Worm (Caenorhabditis elegans) whole organism, L1 larva: ENCODE measurements around the gene srsx-28.
A peak's percentile ranks its signal among the peaks of the same experiment; 100 is the strongest.

Experiments
- C04F5.9 ChIP-seq: sonication (generic microtip); optimal IDR thresholded peaks from 2 replicates; lab custom pipeline; 2016; ENCODE audit warnings: missing genetic modification characterization, missing compliant biosample characterization
- alr-1 ChIP-seq: fragments of 200-800 bp; sonication (Bioruptor generic); optimal IDR thresholded peaks from 2 replicates; lab custom pipeline; 2018; ENCODE audit warnings: borderline replicate concordance, mild to moderate bottlenecking, missing genetic modification characterization, missing compliant biosample characterization
- aly-2 ChIP-seq: fragments of 150-350 bp; optimal IDR thresholded peaks from 2 replicates; lab custom pipeline; 2014; ENCODE audit warnings: missing biosample characterization, missing genetic modification characterization
- ceh-90 ChIP-seq: sonication (generic microtip); optimal IDR thresholded peaks from 2 replicates; lab custom pipeline; 2016; ENCODE audit warnings: missing genetic modification characterization, missing compliant biosample characterization
- ces-1 ChIP-seq: fragments of 150-350 bp; optimal IDR thresholded peaks from 2 replicates; lab custom pipeline; 2014; ENCODE audit warnings: missing biosample characterization, missing genetic modification reagents, missing genetic modification characterization
- efl-1 ChIP-seq, 4 experiments: fragments of 150-350 bp; optimal IDR thresholded peaks in 3 of 4; peaks in 1 of 4; 1 replicate in 1 of 4; 2 replicates in 3 of 4; lab custom pipeline; 2014; ENCODE audit warnings: missing biosample characterization in 2 of 4, missing genetic modification characterization in 2 of 4, missing genetic modification reagents in 2 of 4
- egl-13 ChIP-seq: sonication (generic microtip); optimal IDR thresholded peaks from 2 replicates; lab custom pipeline; 2016; ENCODE audit warnings: missing genotype, missing genetic modification reagents, missing genetic modification characterization, missing compliant biosample characterization
- egl-27 ChIP-seq, 2 experiments: fragments of 150-350 bp in 1 of 2; sonication (generic microtip); optimal IDR thresholded peaks; 3 replicates each; lab custom pipeline; 2017 to 2018; ENCODE audit warnings: missing biosample characterization in 2 of 2, missing genetic modification characterization in 2 of 2, missing genetic modification reagents in 2 of 2
- elt-3 ChIP-seq, 6 experiments: fragments of 150-350 bp in 1 of 6; sonication (generic microtip); optimal IDR thresholded peaks; 2 replicates each; lab custom pipeline; 2017 to 2018; ENCODE audit warnings: missing biosample characterization in 6 of 6, missing genetic modification characterization in 6 of 6, inconsistent platforms in 1 of 6
- fkh-10 ChIP-seq: sonication (generic microtip); optimal IDR thresholded peaks from 2 replicates; lab custom pipeline; 2017; ENCODE audit warnings: missing biosample characterization, missing genetic modification reagents, missing genetic modification characterization
- fkh-4 ChIP-seq: sonication (generic microtip); optimal IDR thresholded peaks from 2 replicates; lab custom pipeline; 2016; ENCODE audit warnings: missing compliant biosample characterization, missing genetic modification characterization, borderline replicate concordance
- hlh-17 ChIP-seq: fragments of 200-800 bp; sonication (Bioruptor generic); optimal IDR thresholded peaks from 2 replicates; lab custom pipeline; 2018; ENCODE audit warnings: missing genetic modification characterization, mild to moderate bottlenecking, missing compliant biosample characterization, moderate library complexity, borderline replicate concordance
- jun-1 ChIP-seq: fragments of 150-350 bp; optimal IDR thresholded peaks from 2 replicates; lab custom pipeline; 2014; ENCODE audit warnings: missing biosample characterization, missing genetic modification reagents, missing genetic modification characterization
- lin-14 ChIP-seq: fragments of 200-800 bp; sonication (Bioruptor generic); optimal IDR thresholded peaks from 2 replicates; lab custom pipeline; 2018; ENCODE audit warnings: mild to moderate bottlenecking, missing genetic modification characterization, moderate library complexity, missing compliant biosample characterization
- lin-35 ChIP-seq, 2 experiments: fragments of 150-350 bp; optimal IDR thresholded peaks; 2 replicates each; lab custom pipeline; 2014; ENCODE audit warnings: missing biosample characterization in 2 of 2, missing genetic modification characterization in 2 of 2, missing genetic modification reagents in 2 of 2
- lir-3 ChIP-seq: sonication (generic microtip); optimal IDR thresholded peaks from 2 replicates; lab custom pipeline; 2016; ENCODE audit warnings: mild to moderate bottlenecking, missing genetic modification characterization, moderate library complexity, missing compliant biosample characterization; ENCODE audit not compliant: poor library complexity
- mef-2 ChIP-seq: fragments of 150-350 bp; optimal IDR thresholded peaks from 2 replicates; lab custom pipeline; 2014; ENCODE audit warnings: missing biosample characterization, missing genetic modification characterization
- nhr-71 ChIP-seq: sonication (generic microtip); optimal IDR thresholded peaks from 2 replicates; lab custom pipeline; 2016; ENCODE audit warnings: mild to moderate bottlenecking, missing genetic modification characterization, moderate library complexity, missing compliant biosample characterization
- nhr-90 ChIP-seq: sonication (generic microtip); optimal IDR thresholded peaks from 2 replicates; lab custom pipeline; 2016; ENCODE audit warnings: mild to moderate bottlenecking, missing genetic modification characterization, missing compliant biosample characterization; ENCODE audit not compliant: poor library complexity
- skn-1 ChIP-seq: fragments of 150-350 bp; optimal IDR thresholded peaks from 2 replicates; lab custom pipeline; 2014; ENCODE audit warnings: missing biosample characterization, missing genetic modification characterization
- snu-23 ChIP-seq: sonication (generic microtip); optimal IDR thresholded peaks from 2 replicates; lab custom pipeline; 2016; ENCODE audit warnings: missing genetic modification characterization, missing compliant biosample characterization
- sox-4 ChIP-seq: sonication (generic microtip); optimal IDR thresholded peaks from 2 replicates; lab custom pipeline; 2016; ENCODE audit warnings: missing genetic modification characterization, missing compliant biosample characterization
- sup-37 ChIP-seq: fragments of 200-800 bp; sonication (Bioruptor generic); optimal IDR thresholded peaks from 2 replicates; lab custom pipeline; 2018; ENCODE audit warnings: mild to moderate bottlenecking, missing genetic modification characterization, missing compliant biosample characterization
- tbx-2 ChIP-seq: sonication (generic microtip); optimal IDR thresholded peaks from 2 replicates; lab custom pipeline; 2016; ENCODE audit warnings: missing genetic modification characterization, missing compliant biosample characterization
- unc-62 ChIP-seq: fragments of 150-350 bp; optimal IDR thresholded peaks from 2 replicates; lab custom pipeline; 2014; ENCODE audit warnings: missing biosample characterization, missing genetic modification reagents, missing genetic modification characterization
- unc-98 ChIP-seq: fragments of 200-800 bp; sonication (Bioruptor generic); IDR thresholded peaks from 2 replicates; pipeline ENCODE4 v1.3.6; 2022; ENCODE audit warnings: missing genetic modification characterization, missing compliant biosample characterization
- vab-15 ChIP-seq: sonication (generic microtip); optimal IDR thresholded peaks from 2 replicates; lab custom pipeline; 2017; ENCODE audit warnings: missing genotype, mild to moderate bottlenecking, missing genetic modification characterization, missing compliant biosample characterization
- xbp-1 ChIP-seq: sonication (generic microtip); optimal IDR thresholded peaks from 2 replicates; lab custom pipeline; 2016; ENCODE audit warnings: missing genetic modification characterization, missing compliant biosample characterization
- zag-1 ChIP-seq: fragments of 150-350 bp; optimal IDR thresholded peaks from 2 replicates; lab custom pipeline; 2014; ENCODE audit warnings: missing biosample characterization, missing genetic modification characterization
- zip-4 ChIP-seq: fragments of 200-800 bp; sonication (Bioruptor generic); optimal IDR thresholded peaks from 2 replicates; lab custom pipeline; 2018; ENCODE audit warnings: mild to moderate bottlenecking, missing genetic modification characterization, moderate library complexity, missing compliant biosample characterization
- ztf-4 ChIP-seq: fragments of 150-350 bp; optimal IDR thresholded peaks from 2 replicates; lab custom pipeline; 2014; ENCODE audit warnings: missing biosample characterization, missing genetic modification characterization

srsx-28 gene

DNA sequence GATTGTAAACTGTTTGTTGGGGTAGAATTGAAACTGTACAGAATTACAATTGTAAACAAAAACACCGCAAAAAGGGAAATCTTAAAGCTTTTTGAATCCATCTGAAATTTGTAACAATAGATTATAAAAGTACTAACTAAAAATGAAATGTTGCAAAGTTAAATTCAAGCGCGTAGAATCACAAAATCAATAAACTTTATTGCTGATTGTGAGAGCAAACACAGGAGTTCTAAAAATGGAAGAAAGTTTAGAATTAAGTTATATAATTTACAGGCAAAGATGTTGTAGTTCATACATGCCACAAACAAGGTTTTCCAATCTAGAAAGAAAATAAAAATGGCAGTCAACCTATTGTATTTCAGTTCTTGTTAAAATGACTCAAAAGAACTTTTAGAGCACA lies 40.2 kb upstream of the srsx-28 start, which contains the start of gene C08B6.3:
Gene C08B6.3 (minus strand): TSS at position 101 of the 400 bp plus-strand sequence.
- TF ChIP-seq ztf-4 (tag; lab: Kevin White, UChicago): no peak
- no peak for TF ChIP-seq fkh-10 (GFP tag; lab: Kevin White, UChicago)
- TF ChIP-seq, all 84 proteins: peak for 0

- TF ChIP-seq zip-4: no peak
- TF ChIP-seq sup-37 (GFP tag; lab: Kevin White, UChicago): no peak
- TF ChIP-seq fkh-4 (tag; lab: Kevin White, UChicago): no peak
- TF ChIP-seq alr-1 (tag; lab: Kevin White, UChicago): no peak
- TF ChIP-seq snu-23: no peak
- no peak for TF ChIP-seq zag-1
- no peak for TF ChIP-seq lin-14 (GFP tag; lab: Kevin White, UChicago)
- no peak for TF ChIP-seq nhr-71
- TF ChIP-seq egl-13 (tag; lab: Kevin White, UChicago): no peak
- no peak for TF ChIP-seq elt-3 (tag; optimal IDR thresholded peaks at IDR 0.05; lab: Kevin White, UChicago)
- TF ChIP-seq efl-1 (optimal IDR thresholded peaks at IDR 0.05; lab: Kevin White, UChicago): no peak
- TF ChIP-seq efl-1 (GFP tag; optimal IDR thresholded peaks at IDR 0.05 in 1 of 2; lab: Kevin White, UChicago): no peak
- no peak for TF ChIP-seq unc-62 (GFP tag; lab: Kevin White, UChicago)
- TF ChIP-seq aly-2 (tag; lab: Kevin White, UChicago): no peak
- no peak for TF ChIP-seq skn-1 (tag; lab: Kevin White, UChicago)
Measured at ce11 chrV:10114329-10114728, 38.0 kb upstream of the srsx-28 start, which contains the start of gene cht-5. Gene cht-5, plus strand, starts transcription at chrV:10114629.

- TF ChIP-seq lin-35 (GFP tag; optimal IDR thresholded peaks at IDR 0.05; lab: Kevin White, UChicago) (no peak), lir-3 (tag; lab: Kevin White, UChicago) (no peak), tbx-2 (tag; lab: Kevin White, UChicago) (no peak), sox-4 (tag; lab: Kevin White, UChicago) (no peak), egl-27 (tag; optimal IDR thresholded peaks at IDR 0.05; lab: Kevin White, UChicago) (no peak), xbp-1 (no peak), mef-2 (tag; lab: Kevin White, UChicago) (no peak), sup-37 (GFP tag; lab: Kevin White, UChicago) (no peak), nhr-90 (no peak), unc-98 (GFP tag; lab: Robert Waterston, UW) (no peak), jun-1 (tag; lab: Kevin White, UChicago) (no peak), vab-15 (tag; lab: Kevin White, UChicago) (no peak), ces-1 (GFP tag; lab: Kevin White, UChicago) (no peak), C04F5.9 (tag; lab: Kevin White, UChicago) (no peak), hlh-17 (GFP tag; lab: Kevin White, UChicago) (no peak), ceh-90 (no peak), efl-1 (optimal IDR thresholded peaks at IDR 0.05; lab: Kevin White, UChicago) (no peak), efl-1 (GFP tag; optimal IDR thresholded peaks at IDR 0.05 in 1 of 2; lab: Kevin White, UChicago) (no peak), unc-62 (GFP tag; lab: Kevin White, UChicago) (no peak)
Measured at ce11 chrV:10117465-10117864, 34.9 kb upstream of the srsx-28 start, which contains the start of gene C08B6.5. Gene C08B6.5, plus strand, starts transcription at chrV:10117765.

ce11 chrV:10120898-10121297 lies 31.5 kb upstream of the srsx-28 start, which contains the start of gene srxa-18:
Gene srxa-18, minus strand, starts transcription at chrV:10120997.
- TF ChIP-seq efl-1 (optimal IDR thresholded peaks at IDR 0.05; lab: Kevin White, UChicago) (no peak), efl-1 (GFP tag; optimal IDR thresholded peaks at IDR 0.05 in 1 of 2; lab: Kevin White, UChicago) (peak in 1 of 2 experiments; percentile 90), lir-3 (tag; lab: Kevin White, UChicago) (no peak)

ce11 chrV:10122670-10123069 lies 29.7 kb upstream of the srsx-28 start, which contains the start of gene srxa-19:
Gene srxa-19, minus strand, starts transcription at chrV:10122770.
- TF ChIP-seq zag-1 (no peak), sup-37 (GFP tag; lab: Kevin White, UChicago) (no peak)
